Worm (Caenorhabditis elegans) whole organism, L1 larva: Measurements from ENCODE around the gene str-108.
A peak's percentile ranks its signal among the peaks of the same experiment; 100 is the strongest.

Experiments used
- F16B12.6 ChIP-seq: fragments of 150-350 bp; optimal IDR thresholded peaks from 2 replicates; lab custom pipeline; 2014; ENCODE audit warnings: missing biosample characterization, missing genetic modification characterization
- ceh-63 ChIP-seq: fragments of 200-800 bp; sonication (Bioruptor generic); optimal IDR thresholded peaks from 2 replicates; lab custom pipeline; 2018; ENCODE audit warnings: mild to moderate bottlenecking, missing genetic modification characterization, missing compliant biosample characterization
- ceh-82 ChIP-seq, 3 experiments: fragments of 150-350 bp in 1 of 3; sonication (generic microtip) in 2 of 3; optimal IDR thresholded peaks; 2 replicates each; lab custom pipeline; 2014 to 2017; ENCODE audit warnings: missing biosample characterization in 3 of 3, missing genetic modification characterization in 3 of 3
- dpl-1 ChIP-seq, 3 experiments: fragments of 150-350 bp in 2 of 3; sonication (generic microtip) in 1 of 3; optimal IDR thresholded peaks; 2 replicates each; lab custom pipeline; 2014 to 2017; ENCODE audit warnings: missing biosample characterization in 3 of 3, missing genetic modification characterization in 3 of 3, missing genetic modification reagents in 3 of 3
- dsc-1 ChIP-seq: sonication (generic microtip); optimal IDR thresholded peaks from 2 replicates; lab custom pipeline; 2016; ENCODE audit warnings: mild to moderate bottlenecking, missing genetic modification characterization, missing compliant biosample characterization
- efl-1 ChIP-seq, 4 experiments: fragments of 150-350 bp; optimal IDR thresholded peaks in 3 of 4; peaks in 1 of 4; 1 replicate in 1 of 4; 2 replicates in 3 of 4; lab custom pipeline; 2014; ENCODE audit warnings: missing biosample characterization in 2 of 4, missing genetic modification characterization in 2 of 4, missing genetic modification reagents in 2 of 4
- efl-3 ChIP-seq: fragments of 200-800 bp; sonication (Bioruptor generic); optimal IDR thresholded peaks from 2 replicates; lab custom pipeline; 2018; ENCODE audit warnings: mild to moderate bottlenecking, missing genetic modification characterization, missing compliant biosample characterization
- egl-27 ChIP-seq, 2 experiments: fragments of 150-350 bp in 1 of 2; sonication (generic microtip); optimal IDR thresholded peaks; 3 replicates each; lab custom pipeline; 2017 to 2018; ENCODE audit warnings: missing biosample characterization in 2 of 2, missing genetic modification characterization in 2 of 2, missing genetic modification reagents in 2 of 2
- elt-2 ChIP-seq: sonication (generic microtip); optimal IDR thresholded peaks from 2 replicates; lab custom pipeline; 2016; ENCODE audit warnings: missing genetic modification characterization, mild to moderate bottlenecking, inconsistent platforms, missing compliant biosample characterization, missing genetic modification reagents
- fkh-4 ChIP-seq: sonication (generic microtip); optimal IDR thresholded peaks from 2 replicates; lab custom pipeline; 2016; ENCODE audit warnings: missing compliant biosample characterization, missing genetic modification characterization, borderline replicate concordance
- fkh-8 ChIP-seq: sonication (generic microtip); optimal IDR thresholded peaks from 2 replicates; lab custom pipeline; 2016; ENCODE audit warnings: mild to moderate bottlenecking, missing genetic modification characterization, missing compliant biosample characterization
- fos-1 ChIP-seq: fragments of 150-350 bp; optimal IDR thresholded peaks from 2 replicates; lab custom pipeline; 2014; ENCODE audit warnings: missing biosample characterization, missing genetic modification characterization
- hlh-17 ChIP-seq: fragments of 200-800 bp; sonication (Bioruptor generic); optimal IDR thresholded peaks from 2 replicates; lab custom pipeline; 2018; ENCODE audit warnings: missing genetic modification characterization, mild to moderate bottlenecking, missing compliant biosample characterization, moderate library complexity, borderline replicate concordance
- hpl-2 ChIP-seq: fragments of 150-350 bp; optimal IDR thresholded peaks from 2 replicates; lab custom pipeline; 2014; ENCODE audit warnings: missing biosample characterization, missing genetic modification reagents, missing genetic modification characterization
- lin-14 ChIP-seq: fragments of 200-800 bp; sonication (Bioruptor generic); optimal IDR thresholded peaks from 2 replicates; lab custom pipeline; 2018; ENCODE audit warnings: mild to moderate bottlenecking, missing genetic modification characterization, moderate library complexity, missing compliant biosample characterization
- lin-15B ChIP-seq: fragments of 150-350 bp; sonication (generic microtip); optimal IDR thresholded peaks from 3 replicates; lab custom pipeline; 2014; ENCODE audit warnings: missing biosample characterization, missing genetic modification characterization
- lin-39 ChIP-seq: fragments of 150-350 bp; optimal IDR thresholded peaks from 2 replicates; lab custom pipeline; 2014; ENCODE audit warnings: missing biosample characterization, missing genetic modification reagents, missing genetic modification characterization
- mab-9 ChIP-seq: fragments of 200-800 bp; sonication (Bioruptor generic); IDR thresholded peaks from 2 replicates; pipeline ENCODE4 v1.3.6; 2022; ENCODE audit warnings: missing genetic modification reagents, missing genetic modification characterization, missing compliant biosample characterization
- mep-1 ChIP-seq: fragments of 150-350 bp; optimal IDR thresholded peaks from 2 replicates; lab custom pipeline; 2014; ENCODE audit warnings: missing biosample characterization, missing genetic modification characterization
- nhr-12 ChIP-seq: sonication (generic microtip); optimal IDR thresholded peaks from 2 replicates; lab custom pipeline; 2017; ENCODE audit warnings: missing biosample characterization, missing genetic modification characterization
- nhr-20 ChIP-seq: sonication (generic microtip); optimal IDR thresholded peaks from 2 replicates; lab custom pipeline; 2016; ENCODE audit warnings: mild to moderate bottlenecking, missing genetic modification characterization, missing compliant biosample characterization
- nhr-237 ChIP-seq: fragments of 150-350 bp; optimal IDR thresholded peaks from 2 replicates; lab custom pipeline; 2014; ENCODE audit warnings: missing biosample characterization, missing genetic modification characterization
- nhr-28 ChIP-seq: fragments of 150-350 bp; optimal IDR thresholded peaks from 2 replicates; lab custom pipeline; 2014; ENCODE audit warnings: missing biosample characterization, missing genetic modification characterization
- nhr-47 ChIP-seq: sonication (generic microtip); optimal IDR thresholded peaks from 2 replicates; lab custom pipeline; 2016; ENCODE audit warnings: mild to moderate bottlenecking, missing genetic modification characterization, moderate library complexity, missing compliant biosample characterization
- nhr-71 ChIP-seq: sonication (generic microtip); optimal IDR thresholded peaks from 2 replicates; lab custom pipeline; 2016; ENCODE audit warnings: mild to moderate bottlenecking, missing genetic modification characterization, moderate library complexity, missing compliant biosample characterization
- nhr-84 ChIP-seq: sonication (generic microtip); optimal IDR thresholded peaks from 2 replicates; lab custom pipeline; 2017; ENCODE audit warnings: missing biosample characterization, missing genetic modification characterization
- nhr-85 ChIP-seq: sonication (generic microtip); peaks from one replicate; lab custom pipeline; 2016; ENCODE audit warnings: missing genetic modification characterization, inconsistent platforms, missing compliant biosample characterization
- pax-3 ChIP-seq: fragments of 200-800 bp; sonication (Bioruptor generic); optimal IDR thresholded peaks from 2 replicates; lab custom pipeline; 2018; ENCODE audit warnings: mild to moderate bottlenecking, missing genetic modification characterization, moderate library complexity, missing compliant biosample characterization
- rnt-1 ChIP-seq: sonication (generic microtip); optimal IDR thresholded peaks from 2 replicates; lab custom pipeline; 2016; ENCODE audit warnings: mild to moderate bottlenecking, missing genetic modification characterization, moderate library complexity, missing compliant biosample characterization
- skn-1 ChIP-seq: fragments of 150-350 bp; optimal IDR thresholded peaks from 2 replicates; lab custom pipeline; 2014; ENCODE audit warnings: missing biosample characterization, missing genetic modification characterization
- snpc-4 ChIP-seq: fragments of 150-350 bp; optimal IDR thresholded peaks from 2 replicates; lab custom pipeline; 2014; ENCODE audit warnings: missing biosample characterization, missing genetic modification characterization
- sptf-1 ChIP-seq: fragments of 150-350 bp; optimal IDR thresholded peaks from 2 replicates; lab custom pipeline; 2014; ENCODE audit warnings: missing biosample characterization, missing genetic modification characterization
- tlp-1 ChIP-seq: fragments of 150-350 bp; optimal IDR thresholded peaks from 2 replicates; lab custom pipeline; 2014; ENCODE audit warnings: missing biosample characterization, missing genetic modification characterization
- unc-130 ChIP-seq: fragments of 150-350 bp; optimal IDR thresholded peaks from 2 replicates; lab custom pipeline; 2017; ENCODE audit warnings: missing biosample characterization, missing genetic modification characterization, inconsistent platforms
- unc-30 ChIP-seq: sonication (generic microtip); optimal IDR thresholded peaks from 2 replicates; lab custom pipeline; 2017; ENCODE audit warnings: missing biosample characterization, missing genetic modification characterization
- unc-62 ChIP-seq: fragments of 150-350 bp; optimal IDR thresholded peaks from 2 replicates; lab custom pipeline; 2014; ENCODE audit warnings: missing biosample characterization, missing genetic modification reagents, missing genetic modification characterization
- unc-98 ChIP-seq: fragments of 200-800 bp; sonication (Bioruptor generic); IDR thresholded peaks from 2 replicates; pipeline ENCODE4 v1.3.6; 2022; ENCODE audit warnings: missing genetic modification characterization, missing compliant biosample characterization
- zag-1 ChIP-seq: fragments of 150-350 bp; optimal IDR thresholded peaks from 2 replicates; lab custom pipeline; 2014; ENCODE audit warnings: missing biosample characterization, missing genetic modification characterization
- ztf-4 ChIP-seq: fragments of 150-350 bp; optimal IDR thresholded peaks from 2 replicates; lab custom pipeline; 2014; ENCODE audit warnings: missing biosample characterization, missing genetic modification characterization

str-108 gene

ce11 chrV:16137043-16137442, 29.0 kb upstream of the str-108 start, which contains the start of gene F44G3.7:
Gene F44G3.7 (minus strand): TSS chrV:16137143.
- no peak for TF ChIP-seq sptf-1 (tag; lab: Kevin White, UChicago)
- TF ChIP-seq nhr-47 (tag; lab: Kevin White, UChicago): no peak
- TF ChIP-seq lin-39 (tag; lab: Kevin White, UChicago): no peak
- no peak for TF ChIP-seq lin-14 (GFP tag; lab: Kevin White, UChicago)
- TF ChIP-seq ceh-82 (tag; optimal IDR thresholded peaks at IDR 0.05; lab: Kevin White, UChicago): no peak
- no peak for TF ChIP-seq hlh-17 (GFP tag; lab: Kevin White, UChicago)
- no peak for TF ChIP-seq egl-27 (tag; optimal IDR thresholded peaks at IDR 0.05; lab: Kevin White, UChicago)
- TF ChIP-seq unc-130 (tag; lab: Kevin White, UChicago): no peak
- no peak for TF ChIP-seq nhr-71 (tag; lab: Kevin White, UChicago)
- no peak for TF ChIP-seq unc-62 (GFP tag; lab: Kevin White, UChicago)
- TF ChIP-seq fkh-8: no peak
- TF ChIP-seq mep-1 (tag; lab: Kevin White, UChicago): no peak
- no peak for TF ChIP-seq F16B12.6 (tag; lab: Kevin White, UChicago)
- TF ChIP-seq lin-15B (tag; lab: Kevin White, UChicago): no peak
- TF ChIP-seq rnt-1 (tag; lab: Kevin White, UChicago): no peak

DNA sequence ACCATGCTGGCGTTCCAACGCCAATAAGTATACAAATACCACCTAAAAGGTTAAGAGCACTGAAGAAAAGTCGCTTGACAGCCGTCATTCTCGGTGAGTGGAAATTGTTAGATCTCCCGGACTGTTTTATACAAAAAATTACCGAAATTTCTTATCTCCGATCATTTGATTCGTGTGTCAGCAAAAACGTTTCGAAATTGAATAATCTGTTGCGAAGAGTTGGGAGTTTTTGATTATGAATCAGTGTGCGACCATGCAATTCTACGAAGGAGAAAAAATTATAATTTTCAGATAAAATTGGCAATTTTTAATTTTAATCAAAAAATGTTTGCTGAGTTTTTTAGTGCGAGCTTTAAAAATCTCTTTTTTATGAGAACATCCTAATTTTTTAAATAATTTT, 26.5 kb upstream of the str-108 start, which contains the start of gene clc-11:
TSS of gene clc-11 (minus strand) at position 101 of the 400 bp plus-strand sequence.
- TF ChIP-seq unc-130 (tag; lab: Kevin White, UChicago) (no peak), fkh-8 (no peak), efl-1 (optimal IDR thresholded peaks at IDR 0.05; lab: Kevin White, UChicago) (no peak), efl-1 (GFP tag; optimal IDR thresholded peaks at IDR 0.05 in 1 of 2; lab: Kevin White, UChicago) (peak in 1 of 2 experiments; percentile 65), elt-2 (peak; percentile 10), lin-15B (tag; lab: Kevin White, UChicago) (no peak), efl-3 (no peak), dpl-1 (GFP tag; optimal IDR thresholded peaks at IDR 0.05; lab: Kevin White, UChicago) (no peak), hlh-17 (GFP tag; lab: Kevin White, UChicago) (no peak)

- no peak for TF ChIP-seq ceh-63 (GFP tag; lab: Kevin White, UChicago)
- TF ChIP-seq hlh-17 (GFP tag; lab: Kevin White, UChicago): no peak
- no peak for TF ChIP-seq unc-98 (GFP tag; lab: Robert Waterston, UW)
- TF ChIP-seq rnt-1 (tag; lab: Kevin White, UChicago): no peak
- no peak for TF ChIP-seq nhr-84
- no peak for TF ChIP-seq nhr-237 (tag; lab: Kevin White, UChicago)
- no peak for TF ChIP-seq nhr-20
- TF ChIP-seq fkh-4 (tag; lab: Kevin White, UChicago): no peak
- TF ChIP-seq ztf-4 (tag; lab: Kevin White, UChicago): no peak
- TF ChIP-seq nhr-85 (tag; lab: Kevin White, UChicago): no peak
- no peak for TF ChIP-seq pax-3 (tag; lab: Kevin White, UChicago)
- TF ChIP-seq ceh-82 (tag; optimal IDR thresholded peaks at IDR 0.05; lab: Kevin White, UChicago): no peak
- no peak for TF ChIP-seq tlp-1 (tag; lab: Kevin White, UChicago)
- TF ChIP-seq fkh-8: no peak
- no peak for TF ChIP-seq hpl-2 (GFP tag; lab: Kevin White, UChicago)
- TF ChIP-seq zag-1 (tag; lab: Kevin White, UChicago): no peak
- no peak for TF ChIP-seq dsc-1
- TF ChIP-seq fos-1: no peak
- TF ChIP-seq, all 84 proteins: peak for 0
These were observed 25.0 kb upstream of the str-108 start, which contains the start of gene clc-32 for ce11 chrV:16141071-16141470. Gene clc-32 (minus strand): TSS chrV:16141171.

ce11 chrV:16142371-16142770, 23.7 kb upstream of the str-108 start, which contains the start of gene fbxa-18:
Gene fbxa-18 (plus strand): TSS chrV:16142671.
- TF ChIP-seq mab-9 (GFP tag; lab: Robert Waterston, UW) (no peak), skn-1 (tag; lab: Kevin White, UChicago) (no peak), hlh-17 (GFP tag; lab: Kevin White, UChicago) (no peak), snpc-4 (no peak), nhr-28 (tag; lab: Kevin White, UChicago) (no peak), nhr-12 (tag; lab: Kevin White, UChicago) (no peak), fkh-8 (no peak), unc-30 (no peak)
